Fruit fly (Drosophila melanogaster) whole organism, wandering third instar larva: ENCODE results near the gene Cpr62Bb.

Experiments used
- Dif ChIP-seq: fragments of 200-275, 200-300 bp; sonication (Bioruptor generic); optimal IDR thresholded peaks from 2 replicates; lab custom pipeline; 2018; ENCODE audit warnings: missing biosample characterization, missing genetic modification characterization; ENCODE audit not compliant: partially characterized antibody
- HLH106 ChIP-seq: fragments of 200-800 bp; optimal IDR thresholded peaks from 3 replicates; lab custom pipeline; 2019; ENCODE audit warnings: missing biosample characterization, mild to moderate bottlenecking, missing genetic modification characterization, moderate library complexity
- Sp1 ChIP-seq: fragments of 200-800 bp; sonication (Bioruptor generic); optimal IDR thresholded peaks from 3 replicates; lab custom pipeline; 2019; ENCODE audit warnings: missing biosample characterization, mild to moderate bottlenecking, missing genetic modification characterization, moderate library complexity
- Vsx2 ChIP-seq: fragments of 200-300, 225-300 bp; sonication (Bioruptor generic); optimal IDR thresholded peaks from 2 replicates; lab custom pipeline; 2018; ENCODE audit warnings: missing biosample characterization, missing genetic modification characterization; ENCODE audit not compliant: partially characterized antibody
- foxo ChIP-seq, 2 experiments: fragments of 200-800 bp; sonication (Bioruptor generic); optimal IDR thresholded peaks; 2 replicates in 1 of 2; 3 replicates in 1 of 2; lab custom pipeline; 2016 to 2017; ENCODE audit warnings: missing biosample characterization in 2 of 2, missing genetic modification characterization in 2 of 2
- h ChIP-seq: fragments of 200-800 bp; sonication (Bioruptor generic); optimal IDR thresholded peaks from 3 replicates; lab custom pipeline; 2016; ENCODE audit warnings: missing biosample characterization, mild to moderate bottlenecking, missing genetic modification characterization
- pan ChIP-seq: fragments of >200 bp; optimal IDR thresholded peaks from 2 replicates; lab custom pipeline; 2017

dm6 chr3L:1831753-1832268, 3.2 kb downstream of the Cpr62Bb start, which contains the start of gene Cpr62Ba:
- TF ChIP-seq HLH106 (tag; lab: Kevin White, UChicago) = no peak
- no peak for TF ChIP-seq Sp1 (GFP tag; lab: Kevin White, UChicago)
- TF ChIP-seq foxo (GFP tag; optimal IDR thresholded peaks at IDR 0.05; lab: Kevin White, UChicago) = no peak
- no peak for TF ChIP-seq Dif (GFP tag; lab: Kevin White, UChicago)
- TF ChIP-seq h (GFP tag; lab: Kevin White, UChicago) = no peak
- no peak for TF ChIP-seq pan (lab: Kevin White, UChicago)
- TF ChIP-seq Vsx2 (GFP tag; lab: Kevin White, UChicago) = no peak
